Worm (Caenorhabditis elegans): ENCODE measurements around the gene F59A1.11.

DNA sequence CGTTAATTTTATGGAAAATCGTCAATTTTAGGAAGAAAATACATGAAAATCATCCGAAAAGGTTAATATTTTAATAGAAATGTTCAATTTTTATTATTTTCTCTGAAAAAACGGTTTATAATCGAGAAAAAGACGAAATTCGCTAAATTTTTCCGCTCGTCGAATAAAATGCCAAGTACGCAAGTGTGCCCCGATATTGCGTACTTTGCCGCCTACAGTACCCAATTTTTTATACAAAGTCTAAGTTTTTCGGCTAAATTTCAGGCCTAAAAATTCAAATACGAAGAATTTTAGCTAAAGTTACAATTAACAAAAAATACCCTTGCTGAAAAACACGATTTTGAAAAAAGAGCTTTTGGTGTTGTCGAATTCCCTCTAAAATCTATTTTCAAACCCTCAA lies 7.0 kb downstream of the F59A1.11 start:
- TF ChIP-seq B0261.1 (tag; optimal IDR thresholded peaks at IDR 0.05): no peak
- no peak for TF ChIP-seq lin-40 (tag; optimal IDR thresholded peaks at IDR 0.05)
- no peak for TF ChIP-seq Y95B8A.8 (GFP tag; IDR thresholded peaks at IDR 0.05)
- TF ChIP-seq F49E8.2 (tag; optimal IDR thresholded peaks at IDR 0.05; ENCODE audit: insufficient read depth): no peak
- TF ChIP-seq lir-1 (GFP tag; conservative IDR thresholded peaks at IDR 0.05): no peak
- TF ChIP-seq nhr-120 (GFP tag; IDR thresholded peaks at IDR 0.05): no peak
- TF ChIP-seq hrde-1 (tag; optimal IDR thresholded peaks at IDR 0.05; ENCODE audit: borderline replicate concordance): no peak
